Worm (Caenorhabditis elegans): ENCODE results near the gene F58H1.7.

Gene F58H1.7

ce11 chrV:11964723-11965122 lies at the start of gene F58H1.7:
Gene F58H1.7 (minus strand): TSS chrV:11964823.
- TF ChIP-seq tra-4 (tag; optimal IDR thresholded peaks at IDR 0.05) = no peak
- no peak for TF ChIP-seq scrt-1 (GFP tag; IDR thresholded peaks at IDR 0.05)
- no peak for TF ChIP-seq tbx-37 (GFP tag; conservative IDR thresholded peaks at IDR 0.05)
- no peak for TF ChIP-seq aly-1 (tag; optimal IDR thresholded peaks at IDR 0.05)
- TF ChIP-seq tbx-11 (GFP tag; IDR thresholded peaks at IDR 0.05) = no peak
- no peak for TF ChIP-seq hmg-4 (GFP tag; optimal IDR thresholded peaks at IDR 0.05)

- TF ChIP-seq sea-1 (GFP tag; conservative IDR thresholded peaks at IDR 0.05) = no peak
- TF ChIP-seq hmg-4 (GFP tag; optimal IDR thresholded peaks at IDR 0.05) = no peak
- no peak for TF ChIP-seq flt-1 (GFP tag; IDR thresholded peaks at IDR 0.05)
- no peak for TF ChIP-seq ceh-13 (GFP tag; optimal IDR thresholded peaks at IDR 0.05)
- TF ChIP-seq ceh-36 (tag; optimal IDR thresholded peaks at IDR 0.05) = no peak
- TF ChIP-seq ets-7 (tag; optimal IDR thresholded peaks at IDR 0.05) = no peak
- TF ChIP-seq B0310.2 (tag; optimal IDR thresholded peaks at IDR 0.05) = no peak
Observed at ce11 chrV:12013298-12013697, 48.7 kb upstream of the F58H1.7 start, which contains the start of gene add-2. Gene add-2 (minus strand): TSS chrV:12013406.

ce11 chrV:12011686-12012085 lies 47.1 kb upstream of the F58H1.7 start:
- TF ChIP-seq flt-1 (GFP tag; IDR thresholded peaks at IDR 0.05) (no peak), aly-1 (tag; optimal IDR thresholded peaks at IDR 0.05) (no peak), tbx-37 (GFP tag; conservative IDR thresholded peaks at IDR 0.05) (no peak), ceh-13 (GFP tag; optimal IDR thresholded peaks at IDR 0.05) (no peak), tbx-11 (GFP tag; IDR thresholded peaks at IDR 0.05) (no peak), scrt-1 (GFP tag; IDR thresholded peaks at IDR 0.05) (no peak), hmbx-1 (tag; optimal IDR thresholded peaks at IDR 0.05) (no peak), sea-1 (GFP tag; conservative IDR thresholded peaks at IDR 0.05) (no peak)

ce11 chrV:12006495-12006894 lies 41.9 kb upstream of the F58H1.7 start, which contains the start of gene F57F5.3:
Gene F57F5.3 (minus strand): TSS chrV:12006595.
- TF ChIP-seq ceh-13 (GFP tag; optimal IDR thresholded peaks at IDR 0.05) (no peak), tbx-11 (GFP tag; IDR thresholded peaks at IDR 0.05) (no peak), hmg-4 (GFP tag; optimal IDR thresholded peaks at IDR 0.05) (no peak), tbx-37 (GFP tag; conservative IDR thresholded peaks at IDR 0.05) (no peak), sea-1 (GFP tag; conservative IDR thresholded peaks at IDR 0.05) (no peak)

- TF ChIP-seq B0310.2 (tag; optimal IDR thresholded peaks at IDR 0.05) (no peak), tbx-11 (GFP tag; IDR thresholded peaks at IDR 0.05) (no peak), tra-4 (tag; optimal IDR thresholded peaks at IDR 0.05) (no peak), hmbx-1 (tag; optimal IDR thresholded peaks at IDR 0.05) (no peak), scrt-1 (GFP tag; IDR thresholded peaks at IDR 0.05) (no peak), flt-1 (GFP tag; IDR thresholded peaks at IDR 0.05) (no peak), hnd-1 (tag; optimal IDR thresholded peaks at IDR 0.05) (no peak), ceh-36 (tag; optimal IDR thresholded peaks at IDR 0.05) (no peak), aly-1 (tag; optimal IDR thresholded peaks at IDR 0.05) (no peak), ama-1 (optimal IDR thresholded peaks at IDR 0.05) (no peak), ets-7 (tag; optimal IDR thresholded peaks at IDR 0.05) (no peak), pes-1 (GFP tag; IDR thresholded peaks at IDR 0.05) (no peak), F13C5.2 (tag; optimal IDR thresholded peaks at IDR 0.05) (no peak), ceh-13 (GFP tag; optimal IDR thresholded peaks at IDR 0.05) (no peak)
Observed at ce11 chrV:12004501-12004940, 39.9 kb upstream of the F58H1.7 start.

ce11 chrV:12002866-12003485 lies 38.4 kb upstream of the F58H1.7 start, which contains the start of gene cpr-9:
Gene cpr-9 (plus strand): TSS chrV:12003053.
- TF ChIP-seq tra-4 (tag; optimal IDR thresholded peaks at IDR 0.05) = no peak
- no peak for TF ChIP-seq ceh-13 (GFP tag; optimal IDR thresholded peaks at IDR 0.05)
- TF ChIP-seq hnd-1 (tag; optimal IDR thresholded peaks at IDR 0.05) = no peak
- TF ChIP-seq tbx-11 (GFP tag; IDR thresholded peaks at IDR 0.05) = no peak
- no peak for TF ChIP-seq sea-1 (GFP tag; conservative IDR thresholded peaks at IDR 0.05)
- TF ChIP-seq hmg-4 (GFP tag; optimal IDR thresholded peaks at IDR 0.05) = no peak
- no peak for TF ChIP-seq pes-1 (GFP tag; IDR thresholded peaks at IDR 0.05)
- TF ChIP-seq aly-1 (tag; optimal IDR thresholded peaks at IDR 0.05) = no peak
- no peak for TF ChIP-seq tbx-37 (GFP tag; conservative IDR thresholded peaks at IDR 0.05)
- TF ChIP-seq ets-7 (tag; optimal IDR thresholded peaks at IDR 0.05) = no peak
- TF ChIP-seq ama-1 (optimal IDR thresholded peaks at IDR 0.05) = no peak
- no peak for TF ChIP-seq F13C5.2 (tag; optimal IDR thresholded peaks at IDR 0.05)
- no peak for TF ChIP-seq hmbx-1 (tag; optimal IDR thresholded peaks at IDR 0.05)
- no peak for TF ChIP-seq scrt-1 (GFP tag; IDR thresholded peaks at IDR 0.05)
- TF ChIP-seq B0310.2 (tag; optimal IDR thresholded peaks at IDR 0.05) = no peak

ce11 chrV:12001747-12002456 lies 37.3 kb upstream of the F58H1.7 start, which contains the start of gene gcy-33:
Gene gcy-33 (minus strand): TSS chrV:12001797.
- peak; percentile 93 for TF ChIP-seq ets-7 (tag; optimal IDR thresholded peaks at IDR 0.05)
- TF ChIP-seq aly-1 (tag; optimal IDR thresholded peaks at IDR 0.05) = peak; percentile 98
- peak; percentile 89 for TF ChIP-seq hmbx-1 (tag; optimal IDR thresholded peaks at IDR 0.05)
- peak; percentile 96 for TF ChIP-seq B0310.2 (tag; optimal IDR thresholded peaks at IDR 0.05)
- peak; percentile 98 for TF ChIP-seq pes-1 (GFP tag; IDR thresholded peaks at IDR 0.05)
- peak; percentile 98 for TF ChIP-seq flt-1 (GFP tag; IDR thresholded peaks at IDR 0.05)
- peak; percentile 94 for TF ChIP-seq ceh-13 (GFP tag; optimal IDR thresholded peaks at IDR 0.05)
- peak; percentile 93 for TF ChIP-seq sea-1 (GFP tag; conservative IDR thresholded peaks at IDR 0.05)
- peak; percentile 99 for TF ChIP-seq hmg-4 (GFP tag; optimal IDR thresholded peaks at IDR 0.05)
- TF ChIP-seq hnd-1 (tag; optimal IDR thresholded peaks at IDR 0.05) = peak; percentile 89
- peak; percentile 98 for TF ChIP-seq scrt-1 (GFP tag; IDR thresholded peaks at IDR 0.05)
- TF ChIP-seq F13C5.2 (tag; optimal IDR thresholded peaks at IDR 0.05) = peak; percentile 97
- TF ChIP-seq tbx-37 (GFP tag; conservative IDR thresholded peaks at IDR 0.05) = peak; percentile 98
- peak; percentile 93 for TF ChIP-seq tra-4 (tag; optimal IDR thresholded peaks at IDR 0.05)
- peak; percentile 98 for TF ChIP-seq tbx-11 (GFP tag; IDR thresholded peaks at IDR 0.05)
- peak; percentile 97 for TF ChIP-seq ceh-36 (tag; optimal IDR thresholded peaks at IDR 0.05)
- TF ChIP-seq ama-1 (optimal IDR thresholded peaks at IDR 0.05) = no peak
